Worm (Caenorhabditis elegans) whole organism, L1 larva: ENCODE data around the gene F41E6.12.

ENCODE experiments used
- C04F5.9 ChIP-seq: sonication (generic microtip); optimal IDR thresholded peaks from 2 replicates; lab custom pipeline; 2016; ENCODE audit warnings: missing genetic modification characterization, missing compliant biosample characterization
- F16B12.6 ChIP-seq: fragments of 150-350 bp; optimal IDR thresholded peaks from 2 replicates; lab custom pipeline; 2014; ENCODE audit warnings: missing biosample characterization, missing genetic modification characterization
- alr-1 ChIP-seq: fragments of 200-800 bp; sonication (Bioruptor generic); optimal IDR thresholded peaks from 2 replicates; lab custom pipeline; 2018; ENCODE audit warnings: borderline replicate concordance, mild to moderate bottlenecking, missing genetic modification characterization, missing compliant biosample characterization
- blmp-1 ChIP-seq: fragments of 150-350 bp; optimal IDR thresholded peaks from 2 replicates; lab custom pipeline; 2014; ENCODE audit warnings: missing biosample characterization, missing genetic modification characterization
- ceh-63 ChIP-seq: fragments of 200-800 bp; sonication (Bioruptor generic); optimal IDR thresholded peaks from 2 replicates; lab custom pipeline; 2018; ENCODE audit warnings: mild to moderate bottlenecking, missing genetic modification characterization, missing compliant biosample characterization
- ceh-8 ChIP-seq: fragments of 200-800 bp; sonication (Bioruptor generic); optimal IDR thresholded peaks from 2 replicates; lab custom pipeline; 2018; ENCODE audit warnings: mild to moderate bottlenecking, missing genetic modification characterization, moderate library complexity, missing compliant biosample characterization
- ceh-82 ChIP-seq, 3 experiments: fragments of 150-350 bp in 1 of 3; sonication (generic microtip) in 2 of 3; optimal IDR thresholded peaks; 2 replicates each; lab custom pipeline; 2014 to 2017; ENCODE audit warnings: missing biosample characterization in 3 of 3, missing genetic modification characterization in 3 of 3
- efl-1 ChIP-seq, 4 experiments: fragments of 150-350 bp; optimal IDR thresholded peaks in 3 of 4; peaks in 1 of 4; 1 replicate in 1 of 4; 2 replicates in 3 of 4; lab custom pipeline; 2014; ENCODE audit warnings: missing biosample characterization in 2 of 4, missing genetic modification characterization in 2 of 4, missing genetic modification reagents in 2 of 4
- fkh-10 ChIP-seq: sonication (generic microtip); optimal IDR thresholded peaks from 2 replicates; lab custom pipeline; 2017; ENCODE audit warnings: missing biosample characterization, missing genetic modification reagents, missing genetic modification characterization
- fkh-4 ChIP-seq: sonication (generic microtip); optimal IDR thresholded peaks from 2 replicates; lab custom pipeline; 2016; ENCODE audit warnings: missing compliant biosample characterization, missing genetic modification characterization, borderline replicate concordance
- fos-1 ChIP-seq: fragments of 150-350 bp; optimal IDR thresholded peaks from 2 replicates; lab custom pipeline; 2014; ENCODE audit warnings: missing biosample characterization, missing genetic modification characterization
- grh-1 ChIP-seq: fragments of 200-800 bp; sonication (Bioruptor generic); IDR thresholded peaks from 2 replicates; pipeline ENCODE4 v1.3.6; 2022; ENCODE audit warnings: missing genetic modification reagents, missing genetic modification characterization, missing compliant biosample characterization
- irx-1 ChIP-seq: sonication (generic microtip); optimal IDR thresholded peaks from 2 replicates; lab custom pipeline; 2016; ENCODE audit warnings: missing genetic modification characterization, missing compliant biosample characterization
- lin-14 ChIP-seq: fragments of 200-800 bp; sonication (Bioruptor generic); optimal IDR thresholded peaks from 2 replicates; lab custom pipeline; 2018; ENCODE audit warnings: mild to moderate bottlenecking, missing genetic modification characterization, moderate library complexity, missing compliant biosample characterization
- lin-15B ChIP-seq: fragments of 150-350 bp; sonication (generic microtip); optimal IDR thresholded peaks from 3 replicates; lab custom pipeline; 2014; ENCODE audit warnings: missing biosample characterization, missing genetic modification characterization
- lin-35 ChIP-seq, 2 experiments: fragments of 150-350 bp; optimal IDR thresholded peaks; 2 replicates each; lab custom pipeline; 2014; ENCODE audit warnings: missing biosample characterization in 2 of 2, missing genetic modification characterization in 2 of 2, missing genetic modification reagents in 2 of 2
- lsy-2 ChIP-seq, 2 experiments: fragments of 150-350 bp; optimal IDR thresholded peaks; 2 replicates each; lab custom pipeline; 2014; ENCODE audit warnings: missing biosample characterization in 2 of 2, missing genetic modification characterization in 2 of 2
- mab-9 ChIP-seq: fragments of 200-800 bp; sonication (Bioruptor generic); IDR thresholded peaks from 2 replicates; pipeline ENCODE4 v1.3.6; 2022; ENCODE audit warnings: missing genetic modification reagents, missing genetic modification characterization, missing compliant biosample characterization
- mdl-1 ChIP-seq, 2 experiments: fragments of 150-350 bp; optimal IDR thresholded peaks; 2 replicates each; lab custom pipeline; 2014 to 2017; ENCODE audit warnings: missing biosample characterization in 2 of 2, missing genetic modification characterization in 2 of 2, inconsistent platforms in 1 of 2
- nhr-19 ChIP-seq: fragments of 200-800 bp; sonication (Bioruptor generic); conservative IDR thresholded peaks from 2 replicates; pipeline ENCODE4 v1.3.6; 2022; ENCODE audit warnings: missing genetic modification characterization, missing compliant biosample characterization
- nhr-20 ChIP-seq: sonication (generic microtip); optimal IDR thresholded peaks from 2 replicates; lab custom pipeline; 2016; ENCODE audit warnings: mild to moderate bottlenecking, missing genetic modification characterization, missing compliant biosample characterization
- nhr-237 ChIP-seq: fragments of 150-350 bp; optimal IDR thresholded peaks from 2 replicates; lab custom pipeline; 2014; ENCODE audit warnings: missing biosample characterization, missing genetic modification characterization
- nhr-71 ChIP-seq: sonication (generic microtip); optimal IDR thresholded peaks from 2 replicates; lab custom pipeline; 2016; ENCODE audit warnings: mild to moderate bottlenecking, missing genetic modification characterization, moderate library complexity, missing compliant biosample characterization
- nhr-76 ChIP-seq: sonication (generic microtip); optimal IDR thresholded peaks from 2 replicates; lab custom pipeline; 2017; ENCODE audit warnings: missing biosample characterization, missing genetic modification characterization
- nhr-85 ChIP-seq: sonication (generic microtip); peaks from one replicate; lab custom pipeline; 2016; ENCODE audit warnings: missing genetic modification characterization, inconsistent platforms, missing compliant biosample characterization
- nhr-90 ChIP-seq: sonication (generic microtip); optimal IDR thresholded peaks from 2 replicates; lab custom pipeline; 2016; ENCODE audit warnings: mild to moderate bottlenecking, missing genetic modification characterization, missing compliant biosample characterization; ENCODE audit not compliant: poor library complexity
- pag-3 ChIP-seq: sonication (generic microtip); optimal IDR thresholded peaks from 2 replicates; lab custom pipeline; 2017; ENCODE audit warnings: missing genetic modification characterization, mild to moderate bottlenecking, missing compliant biosample characterization, antibody characterized with exemption, borderline replicate concordance; ENCODE audit not compliant: insufficient read depth
- pax-3 ChIP-seq: fragments of 200-800 bp; sonication (Bioruptor generic); optimal IDR thresholded peaks from 2 replicates; lab custom pipeline; 2018; ENCODE audit warnings: mild to moderate bottlenecking, missing genetic modification characterization, moderate library complexity, missing compliant biosample characterization
- rnt-1 ChIP-seq: sonication (generic microtip); optimal IDR thresholded peaks from 2 replicates; lab custom pipeline; 2016; ENCODE audit warnings: mild to moderate bottlenecking, missing genetic modification characterization, moderate library complexity, missing compliant biosample characterization
- snu-23 ChIP-seq: sonication (generic microtip); optimal IDR thresholded peaks from 2 replicates; lab custom pipeline; 2016; ENCODE audit warnings: missing genetic modification characterization, missing compliant biosample characterization
- sox-4 ChIP-seq: sonication (generic microtip); optimal IDR thresholded peaks from 2 replicates; lab custom pipeline; 2016; ENCODE audit warnings: missing genetic modification characterization, missing compliant biosample characterization
- sptf-1 ChIP-seq: fragments of 150-350 bp; optimal IDR thresholded peaks from 2 replicates; lab custom pipeline; 2014; ENCODE audit warnings: missing biosample characterization, missing genetic modification characterization
- sup-37 ChIP-seq: fragments of 200-800 bp; sonication (Bioruptor generic); optimal IDR thresholded peaks from 2 replicates; lab custom pipeline; 2018; ENCODE audit warnings: mild to moderate bottlenecking, missing genetic modification characterization, missing compliant biosample characterization
- tbx-2 ChIP-seq: sonication (generic microtip); optimal IDR thresholded peaks from 2 replicates; lab custom pipeline; 2016; ENCODE audit warnings: missing genetic modification characterization, missing compliant biosample characterization
- unc-130 ChIP-seq: fragments of 150-350 bp; optimal IDR thresholded peaks from 2 replicates; lab custom pipeline; 2017; ENCODE audit warnings: missing biosample characterization, missing genetic modification characterization, inconsistent platforms
- unc-86 ChIP-seq: sonication (generic microtip); optimal IDR thresholded peaks from 2 replicates; lab custom pipeline; 2016; ENCODE audit warnings: missing genetic modification characterization, missing compliant biosample characterization
- unc-98 ChIP-seq: fragments of 200-800 bp; sonication (Bioruptor generic); IDR thresholded peaks from 2 replicates; pipeline ENCODE4 v1.3.6; 2022; ENCODE audit warnings: missing genetic modification characterization, missing compliant biosample characterization
- vab-15 ChIP-seq: sonication (generic microtip); optimal IDR thresholded peaks from 2 replicates; lab custom pipeline; 2017; ENCODE audit warnings: missing genotype, mild to moderate bottlenecking, missing genetic modification characterization, missing compliant biosample characterization
- xbp-1 ChIP-seq: sonication (generic microtip); optimal IDR thresholded peaks from 2 replicates; lab custom pipeline; 2016; ENCODE audit warnings: missing genetic modification characterization, missing compliant biosample characterization
- ztf-11 ChIP-seq, 2 experiments: sonication (generic microtip); optimal IDR thresholded peaks; 2 replicates each; lab custom pipeline; 2016 to 2017; ENCODE audit warnings: missing genetic modification characterization in 2 of 2, missing biosample characterization in 1 of 2, missing compliant biosample characterization in 1 of 2
- ztf-4 ChIP-seq: fragments of 150-350 bp; optimal IDR thresholded peaks from 2 replicates; lab custom pipeline; 2014; ENCODE audit warnings: missing biosample characterization, missing genetic modification characterization

The F41E6.12 gene

DNA sequence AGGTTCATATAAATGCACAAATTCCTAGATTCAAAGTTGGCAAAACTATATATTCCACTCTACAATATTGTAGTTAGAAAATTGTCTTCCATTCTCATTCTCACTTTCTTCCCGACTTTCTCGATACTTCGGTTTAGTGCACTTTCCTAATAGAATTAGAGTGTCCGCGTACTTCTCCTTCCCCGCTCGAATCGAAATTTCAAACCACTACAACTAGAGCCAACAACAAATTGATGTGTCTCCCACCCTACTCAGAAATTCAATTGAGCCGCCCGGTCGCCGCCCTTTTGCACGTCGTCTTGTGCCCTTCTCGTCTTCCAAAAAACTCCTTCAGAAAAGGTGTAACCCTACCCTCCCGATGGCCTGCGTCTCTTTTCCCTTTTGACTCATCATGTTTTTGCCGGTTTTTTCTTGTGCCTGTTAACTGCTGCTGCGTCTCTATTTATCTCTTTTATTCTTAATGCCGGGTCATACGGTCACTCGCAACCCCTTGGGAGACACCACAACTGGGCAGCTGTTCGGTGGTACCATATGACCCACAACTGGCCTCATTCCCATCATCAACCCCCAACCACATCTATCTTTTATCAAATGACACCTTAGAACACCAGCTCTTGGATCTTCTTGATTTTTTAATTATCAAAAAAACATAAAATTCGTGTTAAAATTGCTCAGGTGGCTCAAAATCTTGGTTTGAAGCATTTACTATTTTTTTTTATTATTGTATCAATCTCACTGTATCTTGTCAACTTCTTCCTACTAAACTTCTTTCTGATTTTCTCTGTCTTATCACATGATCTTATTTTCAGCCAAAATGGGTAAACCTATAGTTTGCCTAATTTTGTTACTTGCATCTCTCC is 34.6 kb downstream of the F41E6.12 start, which contains the start of gene tag-196:
Gene tag-196, plus strand, starts transcription at position 810 of the 860 bp plus-strand sequence.
- peak; percentile 76 for TF ChIP-seq lin-14 (GFP tag; lab: Kevin White, UChicago)
- TF ChIP-seq irx-1 (tag; lab: Kevin White, UChicago) = no peak
- no peak for TF ChIP-seq sox-4
- peak; percentile 12 for TF ChIP-seq nhr-20 (tag; lab: Kevin White, UChicago)
- peak; percentile 8 for TF ChIP-seq snu-23 (GFP tag; lab: Kevin White, UChicago)
- TF ChIP-seq pax-3 = no peak
- TF ChIP-seq grh-1 (GFP tag; lab: Robert Waterston, UW) = no peak
- TF ChIP-seq lin-35 (GFP tag; optimal IDR thresholded peaks at IDR 0.05; lab: Kevin White, UChicago) = peak in 1 of 2 experiments; percentile 28
- TF ChIP-seq nhr-19 = peak; percentile 36; the same call in 1 of the 2 replicates
- TF ChIP-seq rnt-1 (tag; lab: Kevin White, UChicago) = peak; percentile 80
- no peak for TF ChIP-seq unc-98 (GFP tag; lab: Robert Waterston, UW)
- peak; percentile 44 for TF ChIP-seq pag-3
- TF ChIP-seq mdl-1 (tag; optimal IDR thresholded peaks at IDR 0.05; lab: Kevin White, UChicago) = peak in 1 of 2 experiments; percentile 18
- peak; percentile 38 to 41 for TF ChIP-seq lsy-2 (tag; optimal IDR thresholded peaks at IDR 0.05; lab: Kevin White, UChicago)
- no peak for TF ChIP-seq efl-1 (optimal IDR thresholded peaks at IDR 0.05; lab: Kevin White, UChicago)
- TF ChIP-seq efl-1 (GFP tag; optimal IDR thresholded peaks at IDR 0.05 in 1 of 2; lab: Kevin White, UChicago) = peak; percentile 6 to 82
- peak; percentile 68 for TF ChIP-seq nhr-71
- TF ChIP-seq nhr-76 (tag; lab: Kevin White, UChicago) = no peak
- TF ChIP-seq unc-86 (tag; lab: Kevin White, UChicago) = no peak
- TF ChIP-seq mab-9 (GFP tag; lab: Robert Waterston, UW) = no peak
- peak in 1 of 2 experiments; percentile 15 for TF ChIP-seq ztf-11 (tag; optimal IDR thresholded peaks at IDR 0.05; lab: Kevin White, UChicago)
- no peak for TF ChIP-seq sptf-1
- TF ChIP-seq unc-130 (tag; lab: Kevin White, UChicago) = peak; percentile 74
- no peak for TF ChIP-seq nhr-237 (tag; lab: Kevin White, UChicago)
- no peak for TF ChIP-seq lin-15B (tag; lab: Kevin White, UChicago)

DNA sequence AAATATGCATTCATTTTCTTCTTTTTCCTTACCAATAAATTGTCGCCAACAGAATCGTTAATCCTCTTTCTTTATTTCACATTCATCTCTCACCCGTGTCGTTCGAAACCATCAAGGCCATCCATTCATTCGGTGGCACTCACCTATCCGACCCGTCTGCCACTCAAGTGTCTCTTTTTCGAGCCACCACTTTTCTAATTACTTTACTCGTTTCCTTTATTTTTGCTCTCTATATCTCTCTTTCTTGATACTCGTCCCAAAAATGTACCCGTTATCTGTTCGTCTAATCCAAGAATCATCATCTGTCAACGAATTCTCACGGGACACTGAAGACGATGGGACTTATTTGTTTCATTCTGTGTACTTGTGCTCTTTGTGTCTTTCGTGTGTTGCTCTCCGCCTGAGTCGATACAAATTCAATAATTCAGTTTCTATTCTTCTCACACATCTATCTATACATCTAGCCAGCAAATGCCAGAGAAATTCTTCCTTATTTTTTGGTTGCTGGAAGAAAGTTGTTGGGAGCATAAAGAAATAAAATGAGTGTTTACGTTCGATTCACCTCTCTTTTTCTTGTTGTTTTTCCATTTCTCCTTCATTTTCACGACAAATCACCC is 36.1 kb downstream of the F41E6.12 start:
- TF ChIP-seq blmp-1 (peak; percentile 23), fkh-4 (tag; lab: Kevin White, UChicago) (no peak), nhr-20 (tag; lab: Kevin White, UChicago) (no peak), efl-1 (optimal IDR thresholded peaks at IDR 0.05; lab: Kevin White, UChicago) (no peak), efl-1 (GFP tag; optimal IDR thresholded peaks at IDR 0.05 in 1 of 2; lab: Kevin White, UChicago) (peak in 1 of 2 experiments; percentile 75), sup-37 (GFP tag; lab: Kevin White, UChicago) (no peak), F16B12.6 (tag; lab: Kevin White, UChicago) (no peak), fkh-10 (GFP tag; lab: Kevin White, UChicago) (peak; percentile 5), vab-15 (tag; lab: Kevin White, UChicago) (no peak), ceh-82 (tag; optimal IDR thresholded peaks at IDR 0.05; lab: Kevin White, UChicago) (no peak), nhr-85 (tag; lab: Kevin White, UChicago) (peak; percentile 25), ceh-63 (GFP tag; lab: Kevin White, UChicago) (no peak), lin-14 (GFP tag; lab: Kevin White, UChicago) (peak; percentile 38)

- TF ChIP-seq ztf-4 (tag; lab: Kevin White, UChicago) (no peak), xbp-1 (tag; lab: Kevin White, UChicago) (no peak), pag-3 (no peak), ceh-8 (no peak), mdl-1 (tag; optimal IDR thresholded peaks at IDR 0.05; lab: Kevin White, UChicago) (no peak), tbx-2 (no peak), nhr-90 (tag; lab: Kevin White, UChicago) (no peak), sox-4 (no peak), lin-14 (GFP tag; lab: Kevin White, UChicago) (no peak), C04F5.9 (tag; lab: Kevin White, UChicago) (no peak), nhr-85 (tag; lab: Kevin White, UChicago) (no peak), nhr-76 (tag; lab: Kevin White, UChicago) (no peak), fos-1 (tag; lab: Kevin White, UChicago) (no peak), alr-1 (no peak), unc-86 (tag; lab: Kevin White, UChicago) (no peak)
Observed at ce11 chrV:8588079-8588478, 40.9 kb downstream of the F41E6.12 start, which contains the start of gene C10B5.3. C10B5.3 (minus strand) TSS chrV:8588179.
